Worm (Caenorhabditis elegans): ENCODE data around the gene nhr-35.

DNA sequence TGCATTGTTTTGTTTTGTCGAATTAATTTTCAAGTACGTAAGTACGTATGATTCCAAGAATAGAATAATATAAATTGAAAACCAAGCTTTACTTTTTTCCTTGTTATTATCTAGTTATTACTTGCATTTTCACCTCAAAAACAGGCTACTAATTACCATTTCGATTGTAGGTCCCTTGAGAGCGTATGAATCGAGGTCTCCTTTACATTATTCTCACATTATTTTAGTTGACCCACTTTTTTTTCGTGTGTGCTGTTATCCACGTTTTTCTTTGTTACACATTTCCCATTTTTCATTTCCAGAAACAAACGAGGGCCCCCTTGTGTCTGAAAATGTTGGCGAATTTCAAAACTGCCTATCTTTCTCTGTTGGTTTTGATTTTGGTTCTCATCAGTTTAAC, 29.4 kb downstream of the nhr-35 start, which contains the start of gene C05E11.6:
- TF ChIP-seq lin-15B (tag; optimal IDR thresholded peaks at IDR 0.05) (no peak), swsn-7 (tag; optimal IDR thresholded peaks at IDR 0.05) (no peak), tbx-2 (tag; optimal IDR thresholded peaks at IDR 0.05) (no peak), ztf-11 (tag; optimal IDR thresholded peaks at IDR 0.05) (no peak), ama-1 (optimal IDR thresholded peaks at IDR 0.05) (no peak), nhr-77 (tag; optimal IDR thresholded peaks at IDR 0.05) (no peak)
